Worm (Caenorhabditis elegans) whole organism, midembryonic: ENCODE data around the gene clr-1.

Experiments
- tab-1 ChIP-seq: fragments of 200-800 bp; sonication (Bioruptor generic); IDR thresholded peaks from 2 replicates; pipeline ENCODE4 v1.3.6; 2022; ENCODE audit warnings: missing genetic modification characterization, missing compliant biosample characterization
- ztf-29 ChIP-seq: fragments of 200-800 bp; sonication (Bioruptor generic); IDR thresholded peaks from 2 replicates; pipeline ENCODE4 v1.3.6; 2022; ENCODE audit warnings: missing genetic modification reagents, missing genetic modification characterization, missing compliant biosample characterization

ce11 chrII:5455650-5456355 lies 10.4 kb upstream of the clr-1 start, which contains the start of gene daz-1:
- TF ChIP-seq ztf-29, result no peak
- no peak for TF ChIP-seq tab-1
